Fruit fly (Drosophila melanogaster) whole organism, embryonic: ENCODE measurements around the gene Bcat.

Experiments
- BEAF-32 ChIP-seq: fragments of 200-800 bp; sonication (Bioruptor generic); optimal IDR thresholded peaks from 3 replicates; lab custom pipeline; 2017; ENCODE audit warnings: missing biosample characterization, missing genetic modification characterization, mild to moderate bottlenecking, moderate library complexity, missing genetic modification reagents
- CG10543 ChIP-seq: fragments of 200-800 bp; sonication (Bioruptor generic); optimal IDR thresholded peaks from 3 replicates; lab custom pipeline; 2017; ENCODE audit warnings: missing biosample characterization, mild to moderate bottlenecking, missing genetic modification characterization, moderate library complexity
- CG11504 ChIP-seq: fragments of 200-800 bp; sonication (Bioruptor generic); optimal IDR thresholded peaks from 3 replicates; lab custom pipeline; 2019; ENCODE audit warnings: missing biosample characterization, mild to moderate bottlenecking, missing genetic modification characterization, moderate library complexity
- CG11695 ChIP-seq: fragments of 200-800 bp; sonication (Bioruptor generic); IDR thresholded peaks from 3 replicates; pipeline ENCODE4 v1.3.6; 2022; ENCODE audit warnings: missing biosample characterization, missing genetic modification characterization
- CG13296 ChIP-seq: fragments of 200-800 bp; sonication (Bioruptor generic); optimal IDR thresholded peaks from 3 replicates; lab custom pipeline; 2018; ENCODE audit warnings: missing biosample characterization, mild to moderate bottlenecking, missing genetic modification characterization
- CG14014 ChIP-seq: fragments of 200-800 bp; sonication (Bioruptor generic); IDR thresholded peaks from 2 replicates; pipeline ENCODE4 v1.3.6; 2022; ENCODE audit warnings: missing biosample characterization, missing genetic modification characterization
- CG15696 ChIP-seq: fragments of 200-800 bp; sonication (Bioruptor generic); optimal IDR thresholded peaks from 2 replicates; lab custom pipeline; 2019; ENCODE audit warnings: missing biosample characterization, mild to moderate bottlenecking, missing genetic modification characterization, moderate library complexity
- CG17385 ChIP-seq: fragments of 200-800 bp; sonication (Bioruptor generic); optimal IDR thresholded peaks from 3 replicates; lab custom pipeline; 2018; ENCODE audit warnings: missing biosample characterization, mild to moderate bottlenecking, missing genetic modification characterization
- CG18262 ChIP-seq: fragments of 200-800 bp; optimal IDR thresholded peaks from 3 replicates; lab custom pipeline; 2019; ENCODE audit warnings: missing biosample characterization, mild to moderate bottlenecking, missing genetic modification characterization, moderate library complexity
- CG2199 ChIP-seq: fragments of 200-800 bp; sonication (Bioruptor generic); IDR thresholded peaks from 3 replicates; pipeline ENCODE4 v1.3.6; 2022; ENCODE audit warnings: missing biosample characterization, missing genetic modification characterization
- CG2202 ChIP-seq: fragments of 200-800 bp; sonication (Bioruptor generic); optimal IDR thresholded peaks from 2 replicates; lab custom pipeline; 2018; ENCODE audit warnings: missing biosample characterization, mild to moderate bottlenecking, missing genetic modification characterization
- CG31224 ChIP-seq: fragments of 200-800 bp; sonication (Bioruptor generic); IDR thresholded peaks from 2 replicates; pipeline ENCODE4 v1.3.6; 2022; ENCODE audit warnings: missing biosample characterization, missing genetic modification characterization
- CG34422 ChIP-seq: fragments of 200-800 bp; sonication (Bioruptor generic); IDR thresholded peaks from 3 replicates; pipeline ENCODE4 v1.3.6; 2022; ENCODE audit warnings: missing biosample characterization, missing genetic modification characterization
- CG4820 ChIP-seq: fragments of 200-800 bp; sonication (Bioruptor generic); optimal IDR thresholded peaks from 3 replicates; lab custom pipeline; 2016; ENCODE audit warnings: missing biosample characterization, missing genetic modification characterization
- CG6689 ChIP-seq: fragments of 200-800 bp; sonication (Bioruptor generic); IDR thresholded peaks from 2 replicates; pipeline ENCODE4 v1.3.6; 2022; ENCODE audit warnings: missing biosample characterization, missing genetic modification characterization
- CG6765 ChIP-seq: fragments of 200-800 bp; sonication (Bioruptor generic); optimal IDR thresholded peaks from 3 replicates; lab custom pipeline; 2017; ENCODE audit warnings: missing biosample characterization, mild to moderate bottlenecking, missing genetic modification characterization
- H15 ChIP-seq: fragments of 200-800 bp; sonication (Bioruptor generic); IDR thresholded peaks from 3 replicates; pipeline ENCODE4 v1.3.6; 2022; ENCODE audit warnings: missing biosample characterization, missing genetic modification characterization
- Hr3 ChIP-seq: fragments of 200-800 bp; sonication (Bioruptor generic); optimal IDR thresholded peaks from 3 replicates; lab custom pipeline; 2016; ENCODE audit warnings: missing biosample characterization, missing genetic modification characterization
- Mrtf ChIP-seq: fragments of 200-800 bp; sonication (Bioruptor generic); IDR thresholded peaks from 3 replicates; pipeline ENCODE4 v1.3.6; 2022; ENCODE audit warnings: missing biosample characterization, missing genetic modification characterization
- NFAT ChIP-seq: fragments of 200-800 bp; sonication (Bioruptor generic); IDR thresholded peaks from 2 replicates; pipeline ENCODE4 v1.3.6; 2022; ENCODE audit warnings: missing biosample characterization, missing genetic modification characterization
- Six4 ChIP-seq: fragments of 200-800 bp; sonication (Bioruptor generic); optimal IDR thresholded peaks from 2 replicates; lab custom pipeline; 2016; ENCODE audit warnings: missing biosample characterization, missing genetic modification characterization
- Spps ChIP-seq: fragments of 200-800 bp; sonication (Bioruptor generic); optimal IDR thresholded peaks from 2 replicates; lab custom pipeline; 2018; ENCODE audit warnings: missing biosample characterization, mild to moderate bottlenecking, missing genetic modification characterization
- amos ChIP-seq: fragments of 200-800 bp; sonication (Bioruptor generic); IDR thresholded peaks from 2 replicates; pipeline ENCODE4 v1.3.6; 2022; ENCODE audit warnings: missing biosample characterization, missing genetic modification characterization; ENCODE audit not compliant: partially characterized antibody
- ap ChIP-seq: fragments of 200-800 bp; sonication (Bioruptor generic); IDR thresholded peaks from 2 replicates; pipeline ENCODE4 v1.3.6; 2022; ENCODE audit warnings: missing biosample characterization, missing genetic modification characterization
- bab2 ChIP-seq: fragments of 200-800 bp; sonication (Bioruptor generic); optimal IDR thresholded peaks from 2 replicates; lab custom pipeline; 2016; ENCODE audit warnings: missing biosample characterization, missing genetic modification characterization
- dm ChIP-seq: fragments of 200-800 bp; sonication (Bioruptor generic); optimal IDR thresholded peaks from 3 replicates; lab custom pipeline; 2016; ENCODE audit warnings: missing biosample characterization, missing genetic modification characterization
- dmrt11E ChIP-seq: fragments of 200-800 bp; sonication (Bioruptor generic); optimal IDR thresholded peaks from 3 replicates; lab custom pipeline; 2018; ENCODE audit warnings: missing biosample characterization, mild to moderate bottlenecking, missing genetic modification characterization, moderate library complexity
- emc ChIP-seq: fragments of 200-800 bp; sonication (Bioruptor generic); optimal IDR thresholded peaks from 2 replicates; lab custom pipeline; 2016; ENCODE audit warnings: missing biosample characterization, missing genetic modification characterization
- hth ChIP-seq: fragments of >200 bp; optimal IDR thresholded peaks from 2 replicates; lab custom pipeline; 2017; ENCODE audit warnings: inconsistent platforms
- knrl ChIP-seq: fragments of 200-800 bp; sonication (Bioruptor generic); IDR thresholded peaks from 3 replicates; pipeline ENCODE4 v1.3.6; 2022; ENCODE audit warnings: missing biosample characterization, missing genetic modification characterization; ENCODE audit not compliant: partially characterized antibody
- lilli ChIP-seq: fragments of 200-800 bp; sonication (Bioruptor generic); optimal IDR thresholded peaks from 3 replicates; lab custom pipeline; 2016; ENCODE audit warnings: missing biosample characterization, missing genetic modification characterization
- pita ChIP-seq: fragments of 200-800 bp; sonication (Bioruptor generic); optimal IDR thresholded peaks from 2 replicates; lab custom pipeline; 2017; ENCODE audit warnings: missing biosample characterization, mild to moderate bottlenecking, missing genetic modification characterization
- psq ChIP-seq: fragments of 200-800 bp; sonication (Bioruptor generic); optimal IDR thresholded peaks from 2 replicates; lab custom pipeline; 2017; ENCODE audit warnings: missing biosample characterization, missing genetic modification characterization
- row ChIP-seq: fragments of 200-800 bp; sonication (Bioruptor generic); IDR thresholded peaks from 3 replicates; pipeline ENCODE4 v1.3.6; 2022; ENCODE audit warnings: missing biosample characterization, missing genetic modification characterization
- sob ChIP-seq: fragments of 200-800 bp; sonication (Bioruptor generic); IDR thresholded peaks from 2 replicates; pipeline ENCODE4 v1.3.6; 2022; ENCODE audit warnings: missing biosample characterization, missing genetic modification characterization
- sqz ChIP-seq: fragments of 200-800 bp; sonication (Bioruptor generic); optimal IDR thresholded peaks from 3 replicates; lab custom pipeline; 2018; ENCODE audit warnings: missing biosample characterization, mild to moderate bottlenecking, missing genetic modification characterization
- ssp ChIP-seq: fragments of 200-800 bp; sonication (Bioruptor generic); IDR thresholded peaks from 2 replicates; pipeline ENCODE4 v1.3.6; 2022; ENCODE audit warnings: missing biosample characterization, missing genetic modification characterization
- tap ChIP-seq: fragments of 200-800 bp; optimal IDR thresholded peaks from 3 replicates; lab custom pipeline; 2019; ENCODE audit warnings: missing biosample characterization, mild to moderate bottlenecking, missing genetic modification characterization, moderate library complexity
- tgo ChIP-seq: fragments of 200-800 bp; sonication (Bioruptor generic); IDR thresholded peaks from 3 replicates; pipeline ENCODE4 v1.3.6; 2022; ENCODE audit warnings: missing biosample characterization, missing genetic modification characterization
- tll ChIP-seq, 2 experiments: fragments of 200-800 bp in 1 of 2; fragments of >200 bp in 1 of 2; sonication (Bioruptor generic) in 1 of 2; optimal IDR thresholded peaks; 2 replicates each; lab custom pipeline; 2017 to 2019; ENCODE audit warnings: missing biosample characterization in 2 of 2, missing genetic modification characterization in 2 of 2, mild to moderate bottlenecking in 1 of 2, moderate library complexity in 1 of 2
- tup ChIP-seq: fragments of 200-800 bp; sonication (Bioruptor generic); optimal IDR thresholded peaks from 2 replicates; lab custom pipeline; 2016; ENCODE audit warnings: missing biosample characterization, mild to moderate bottlenecking, missing genetic modification characterization, moderate library complexity
- twi ChIP-seq: fragments of 200-800 bp; optimal IDR thresholded peaks from 2 replicates; lab custom pipeline; 2019; ENCODE audit warnings: missing biosample characterization, mild to moderate bottlenecking, missing genetic modification characterization, moderate library complexity
- zf30C ChIP-seq: fragments of 200-800 bp; sonication (Bioruptor generic); optimal IDR thresholded peaks from 3 replicates; lab custom pipeline; 2018; ENCODE audit warnings: missing biosample characterization, mild to moderate bottlenecking, missing genetic modification characterization
- zfh2 ChIP-seq: fragments of 200-800 bp; sonication (Bioruptor generic); optimal IDR thresholded peaks from 2 replicates; lab custom pipeline; 2016; ENCODE audit warnings: missing biosample characterization, missing genetic modification characterization

Bcat gene

DNA sequence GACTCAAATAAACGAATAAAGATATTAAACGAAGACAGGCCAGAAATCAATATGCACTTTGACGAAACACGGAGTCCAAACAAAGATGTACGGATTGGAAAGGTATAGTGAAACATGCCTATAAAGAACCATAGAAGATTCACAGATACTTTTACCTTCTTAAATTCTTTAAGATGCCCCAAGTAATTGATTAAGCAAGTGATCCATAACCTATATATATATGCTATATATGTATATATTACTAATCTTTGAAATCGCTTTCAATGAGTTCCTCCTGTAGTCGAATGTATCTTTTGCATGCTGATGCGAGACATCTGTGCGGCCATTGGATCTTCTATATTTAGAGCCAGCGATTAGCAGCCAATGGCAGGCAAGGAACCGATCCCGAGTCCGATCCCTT lies 28.6 kb upstream of the Bcat start, which contains the start of gene dmrt11E (continued):
- TF ChIP-seq H15 (GFP tag; lab: Robert Waterston, UW) (peak; percentile 56; the same call in 1 of the 3 replicates), dm (GFP tag; lab: Kevin White, UChicago) (no peak), CG15696 (tag; lab: Kevin White, UChicago) (peak; percentile 89), zfh2 (no peak), ap (GFP tag; lab: Robert Waterston, UW) (0 out of 2 replicates have a peak, but pooled peaks have one; percentile 29), NFAT (no peak), sob (GFP tag; lab: Robert Waterston, UW) (peak; percentile 45; the same call in 1 of the 2 replicates), CG11504 (peak; percentile 68), CG17385 (GFP tag; lab: Kevin White, UChicago) (peak; percentile 43), Hr3 (GFP tag; lab: Kevin White, UChicago) (peak; percentile 56), CG18262 (tag; lab: Kevin White, UChicago) (peak; percentile 83), CG10543 (GFP tag; lab: Kevin White, UChicago) (no peak), tgo (GFP tag; lab: Robert Waterston, UW) (peak; percentile 63), CG11695 (GFP tag; lab: Robert Waterston, UW) (peak; percentile 54; the same call in 2 of the 3 replicates), knrl (no peak), CG34422 (GFP tag; lab: Robert Waterston, UW) (peak; percentile 32; the same call in 2 of the 3 replicates), CG31224 (GFP tag; lab: Robert Waterston, UW) (no peak), CG6765 (no peak), ssp (0 out of 2 replicates have a peak, but pooled peaks have one; percentile 32), tap (tag; lab: Kevin White, UChicago) (peak; percentile 45), CG14014 (GFP tag; lab: Robert Waterston, UW) (no peak), hth (lab: Kevin White, UChicago) (no peak), amos (GFP tag; lab: Robert Waterston, UW) (no peak), CG2199 (GFP tag; lab: Robert Waterston, UW) (0 out of 3 replicates have a peak, but pooled peaks have one; percentile 54), emc (GFP tag; lab: Kevin White, UChicago) (no peak), CG6689 (peak; percentile 64), CG2202 (peak; percentile 28), BEAF-32 (no peak), zf30C (GFP tag; lab: Kevin White, UChicago) (no peak), tup (no peak)

DNA sequence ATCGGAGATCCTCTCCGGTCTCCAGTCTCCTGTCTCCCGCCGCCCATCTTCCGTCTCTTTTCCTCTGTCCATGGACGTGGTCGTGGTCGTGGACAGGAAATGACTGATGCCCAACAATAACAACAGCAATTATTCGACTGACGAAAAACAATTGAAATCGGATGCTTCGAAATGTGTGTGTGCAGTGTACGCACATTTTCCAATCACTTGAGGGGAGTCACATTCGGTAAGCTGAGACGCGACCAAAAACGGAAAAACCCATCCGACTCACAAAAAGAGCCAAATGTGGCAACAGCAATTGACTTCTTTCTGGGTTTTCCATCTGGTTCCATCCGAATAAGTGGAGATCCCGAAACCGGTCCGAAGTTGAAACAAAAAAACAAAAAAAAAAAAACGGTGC lies 27.3 kb upstream of the Bcat start:
- TF ChIP-seq Six4 (GFP tag; lab: Kevin White, UChicago) (peak; percentile 20), tll (GFP tag; optimal IDR thresholded peaks at IDR 0.05; lab: Kevin White, UChicago) (peak in 1 of 2 experiments; percentile 14), Mrtf (no peak), psq (no peak), twi (peak; percentile 90), sqz (GFP tag; lab: Kevin White, UChicago) (peak; percentile 7), lilli (GFP tag; lab: Kevin White, UChicago) (no peak), pita (no peak), row (no peak), CG4820 (GFP tag; lab: Kevin White, UChicago) (no peak), CG13296 (GFP tag; lab: Kevin White, UChicago) (no peak), bab2 (GFP tag; lab: Kevin White, UChicago) (no peak), dmrt11E (tag; lab: Kevin White, UChicago) (peak; percentile 50), Spps (tag; lab: Kevin White, UChicago) (no peak)
